Fruit fly (Drosophila melanogaster): Measurements from ENCODE around the gene CG5290.
A peak's percentile ranks its signal among the peaks of the same experiment; 100 is the strongest.

CG5290 gene

DNA sequence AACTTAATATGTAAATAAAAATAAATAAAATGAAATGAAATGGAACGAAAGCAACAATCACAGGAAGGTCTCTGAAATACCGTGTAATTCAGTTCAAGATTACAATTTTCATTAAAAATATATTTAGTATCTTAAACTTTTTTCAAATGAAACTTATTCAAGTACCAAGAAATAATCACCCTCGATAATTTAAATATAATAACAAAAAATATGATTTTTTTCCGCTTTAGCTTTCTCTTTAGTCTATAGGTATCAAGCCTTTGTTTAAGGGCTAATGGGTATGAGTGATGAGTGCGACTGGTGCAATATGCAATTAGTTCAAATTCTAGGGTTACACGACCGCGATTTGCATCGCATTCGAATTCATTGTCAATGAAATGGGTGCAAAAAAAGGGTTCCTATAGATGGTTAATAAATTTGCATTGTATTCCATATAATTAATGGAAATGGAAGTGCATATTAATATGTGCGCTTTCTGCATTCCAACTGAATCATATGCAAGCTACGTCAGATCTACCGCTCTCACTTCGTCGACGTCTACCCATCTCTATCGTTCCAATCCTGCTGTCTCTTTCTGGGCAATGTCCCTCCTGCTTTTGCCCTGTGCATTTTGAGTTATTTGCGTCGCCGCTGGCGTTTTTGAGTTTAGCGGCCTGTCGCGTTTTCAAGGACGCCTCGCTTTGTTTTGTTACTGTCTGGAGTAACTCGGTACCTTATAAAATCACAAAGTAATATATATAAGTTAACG lies 5.5 kb upstream of the CG5290 start:
- TF ChIP-seq CG11294 (GFP tag; IDR thresholded peaks at IDR 0.05) (no peak), topi (GFP tag; optimal IDR thresholded peaks at IDR 0.05) (peak; percentile 6), CG6854 (GFP tag; optimal IDR thresholded peaks at IDR 0.05) (no peak), svp (GFP tag) (peak; percentile 67), CG7368 (GFP tag; optimal IDR thresholded peaks at IDR 0.05) (no peak), lz (GFP tag; optimal IDR thresholded peaks at IDR 0.05) (no peak), Eip93F (GFP tag; optimal IDR thresholded peaks at IDR 0.05) (no peak), CG32006 (GFP tag; optimal IDR thresholded peaks at IDR 0.05) (no peak), CG31627 (GFP tag; optimal IDR thresholded peaks at IDR 0.05) (no peak), CG11902 (GFP tag; optimal IDR thresholded peaks at IDR 0.05) (no peak), eg (GFP tag; IDR thresholded peaks at IDR 0.05) (no peak), Hr4 (GFP tag; optimal IDR thresholded peaks at IDR 0.05) (peak; percentile 1), Lpt (GFP tag; optimal IDR thresholded peaks at IDR 0.05) (no peak), net (GFP tag; optimal IDR thresholded peaks at IDR 0.05) (no peak), OdsH (GFP tag; optimal IDR thresholded peaks at IDR 0.05) (no peak), CG4318 (GFP tag; optimal IDR thresholded peaks at IDR 0.05) (no peak), salr (GFP tag; optimal IDR thresholded peaks at IDR 0.05) (no peak), Ets96B (tag; optimal IDR thresholded peaks at IDR 0.05) (peak; percentile 15), Gug (GFP tag; IDR thresholded peaks at IDR 0.05) (no peak), Ets21C (GFP tag; optimal IDR thresholded peaks at IDR 0.05) (no peak), Smox (GFP tag; optimal IDR thresholded peaks at IDR 0.05) (no peak), CG8119 (GFP tag; IDR thresholded peaks at IDR 0.05) (no peak), CG9139 (GFP tag; optimal IDR thresholded peaks at IDR 0.05) (no peak), CG10669 (GFP tag; optimal IDR thresholded peaks at IDR 0.05) (no peak), acj6 (GFP tag; optimal IDR thresholded peaks at IDR 0.05) (peak; percentile 8), vri (GFP tag; optimal IDR thresholded peaks at IDR 0.05) (peak; percentile 8), CG6163 (GFP tag; IDR thresholded peaks at IDR 0.05) (no peak; the same call in 2 of the 3 replicates), CG6792 (GFP tag; optimal IDR thresholded peaks at IDR 0.05) (no peak), CG3919 (GFP tag; optimal IDR thresholded peaks at IDR 0.05) (no peak), fd85E (GFP tag; optimal IDR thresholded peaks at IDR 0.05) (no peak), pdm3 (GFP tag; optimal IDR thresholded peaks at IDR 0.05) (no peak), dsx (GFP tag; optimal IDR thresholded peaks at IDR 0.05; ENCODE audit: poor library complexity, severe bottlenecking) (no peak), ss (GFP tag; optimal IDR thresholded peaks at IDR 0.05) (peak in 1 of 2 experiments; percentile 17), CG6276 (GFP tag; optimal IDR thresholded peaks at IDR 0.05) (no peak), Eip78C (GFP tag) (peak; percentile 81), CG8632 (GFP tag; optimal IDR thresholded peaks at IDR 0.05) (no peak), CG3032 (tag; optimal IDR thresholded peaks at IDR 0.05) (peak; percentile 11), Eip75B (GFP tag; optimal IDR thresholded peaks at IDR 0.05) (no peak), esn (GFP tag; optimal IDR thresholded peaks at IDR 0.05) (no peak), CG6808 (GFP tag; optimal IDR thresholded peaks at IDR 0.05) (no peak), CG11762 (GFP tag; optimal IDR thresholded peaks at IDR 0.05; ENCODE audit: insufficient read depth) (no peak), Met (GFP tag; optimal IDR thresholded peaks at IDR 0.05) (peak; percentile 1), CG15336 (GFP tag; IDR thresholded peaks at IDR 0.05) (no peak)

All from whole organism, prepupa.